Fruit fly (Drosophila melanogaster): ENCODE data around the gene Septin1.

DNA sequence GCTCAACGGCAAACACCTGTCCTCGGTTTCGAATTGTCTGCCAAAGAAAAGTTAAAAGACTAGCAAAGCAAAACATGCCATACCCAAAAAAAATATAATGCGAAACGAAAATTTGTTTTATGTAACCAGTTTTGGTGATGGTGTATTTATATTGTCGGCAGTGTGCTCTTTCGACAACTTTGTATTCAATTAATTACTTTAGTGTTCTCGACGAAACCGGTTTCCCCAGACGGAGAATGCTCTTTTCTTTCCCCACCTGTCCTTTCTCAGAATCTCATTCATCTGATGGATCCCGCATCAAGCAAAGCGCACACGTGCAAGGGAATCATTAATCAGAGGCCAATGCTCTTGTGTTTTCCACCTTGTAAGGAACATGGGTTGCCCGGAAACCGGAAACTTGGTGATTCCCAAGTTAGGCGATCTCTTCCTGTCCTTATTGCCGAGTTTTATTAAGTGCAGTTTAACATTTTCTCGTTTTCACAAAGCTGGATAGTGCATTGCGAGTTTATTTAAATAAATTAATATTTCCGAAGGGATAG, 20.3 kb downstream of the Septin1 start:
- no peak for TF ChIP-seq CG9817 (tag; optimal IDR thresholded peaks at IDR 0.05)
- TF ChIP-seq Dek (tag; optimal IDR thresholded peaks at IDR 0.05): no peak
- TF ChIP-seq CG11247 (GFP tag; IDR thresholded peaks at IDR 0.05): no peak
- no peak for TF ChIP-seq Lim3 (GFP tag; IDR thresholded peaks at IDR 0.05)
- TF ChIP-seq mld (GFP tag; IDR thresholded peaks at IDR 0.05; ENCODE audit: partially characterized antibody): no peak
- no peak for TF ChIP-seq Adf1 (GFP tag; IDR thresholded peaks at IDR 0.05)
- TF ChIP-seq CG13296 (GFP tag; optimal IDR thresholded peaks at IDR 0.05): no peak
- no peak for TF ChIP-seq CG6854 (GFP tag; optimal IDR thresholded peaks at IDR 0.05)
- no peak for TF ChIP-seq CG10462 (GFP tag; optimal IDR thresholded peaks at IDR 0.05)
- TF ChIP-seq CG5245 (GFP tag; optimal IDR thresholded peaks at IDR 0.05): no peak

Measured in whole organism, embryonic.